Worm (Caenorhabditis elegans): Measurements from ENCODE around the gene exos-4.1.

DNA sequence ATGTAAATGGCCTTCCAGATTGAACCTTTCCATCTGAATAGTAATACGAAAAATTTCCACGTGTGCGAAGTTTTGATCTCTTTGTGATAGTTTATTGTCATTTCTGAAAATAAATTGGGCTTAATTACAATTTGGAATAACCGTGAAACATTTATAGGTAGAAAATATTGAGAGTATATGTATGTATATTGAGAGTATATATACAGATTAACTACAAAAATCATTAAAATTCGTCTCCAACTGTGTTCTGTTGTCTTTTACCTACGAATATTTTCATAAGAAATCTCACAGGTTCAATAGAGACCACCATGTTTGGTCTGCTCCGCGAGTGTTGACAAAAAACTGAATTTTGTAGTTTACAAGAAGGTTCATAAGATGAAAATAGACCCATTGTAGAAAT is 14.2 kb downstream of the exos-4.1 start, which contains the start of gene best-2:
- TF ChIP-seq lin-13 (GFP tag; optimal IDR thresholded peaks at IDR 0.05): no peak
- no peak for TF ChIP-seq unc-39 (tag; optimal IDR thresholded peaks at IDR 0.05)
- no peak for TF ChIP-seq fos-1 (tag; optimal IDR thresholded peaks at IDR 0.05)
- TF ChIP-seq ZK546.5 (tag; optimal IDR thresholded peaks at IDR 0.05): no peak
- TF ChIP-seq snpc-4 (tag; optimal IDR thresholded peaks at IDR 0.05): no peak
- TF ChIP-seq ztf-11 (tag; optimal IDR thresholded peaks at IDR 0.05): no peak
